Worm (Caenorhabditis elegans) whole organism, midembryonic: Measurements from ENCODE around the gene T17H7.7.

Source experiments
- T22C8.4 ChIP-seq: fragments of 200-800 bp; sonication (Bioruptor generic); IDR thresholded peaks from 2 replicates; pipeline ENCODE4 v1.3.6; 2022; ENCODE audit warnings: missing genetic modification characterization, missing compliant biosample characterization
- cog-1 ChIP-seq: sonication (generic microtip); optimal IDR thresholded peaks from 2 replicates; lab custom pipeline; 2016; ENCODE audit warnings: missing genetic modification characterization, missing compliant biosample characterization
- flt-1 ChIP-seq: fragments of 200-800 bp; sonication (Bioruptor generic); IDR thresholded peaks from 2 replicates; pipeline ENCODE4 v1.3.6; 2022; ENCODE audit warnings: missing genetic modification characterization, missing compliant biosample characterization
- klf-2 ChIP-seq: fragments of 200-800 bp; sonication (Bioruptor generic); conservative IDR thresholded peaks from 2 replicates; pipeline ENCODE4 v1.3.6; 2022; ENCODE audit warnings: missing genetic modification reagents, missing genetic modification characterization, missing compliant biosample characterization
- med-1 ChIP-seq: sonication (generic microtip); optimal IDR thresholded peaks from 2 replicates; lab custom pipeline; 2017; ENCODE audit warnings: missing genetic modification characterization, mild to moderate bottlenecking, missing compliant biosample characterization, antibody characterized with exemption, missing genetic modification reagents; ENCODE audit not compliant: insufficient read depth
- ref-1 ChIP-seq: fragments of 200-800 bp; sonication (Bioruptor generic); conservative IDR thresholded peaks from 2 replicates; pipeline ENCODE4 v1.3.6; 2022; ENCODE audit warnings: missing genetic modification reagents, missing genetic modification characterization, missing compliant biosample characterization
- tab-1 ChIP-seq: fragments of 200-800 bp; sonication (Bioruptor generic); IDR thresholded peaks from 2 replicates; pipeline ENCODE4 v1.3.6; 2022; ENCODE audit warnings: missing genetic modification characterization, missing compliant biosample characterization
- ztf-23 ChIP-seq: fragments of 200-800 bp; sonication (Bioruptor generic); IDR thresholded peaks from 2 replicates; pipeline ENCODE4 v1.3.6; 2022; ENCODE audit warnings: missing genetic modification reagents, missing genetic modification characterization, missing compliant biosample characterization
- ztf-29 ChIP-seq: fragments of 200-800 bp; sonication (Bioruptor generic); IDR thresholded peaks from 2 replicates; pipeline ENCODE4 v1.3.6; 2022; ENCODE audit warnings: missing genetic modification reagents, missing genetic modification characterization, missing compliant biosample characterization

T17H7.7 gene

ce11 chrIII:754371-754770 is 3.5 kb downstream of the T17H7.7 start:
- TF ChIP-seq tab-1 (no peak), T22C8.4 (GFP tag; lab: Robert Waterston, UW) (no peak), flt-1 (GFP tag; lab: Robert Waterston, UW) (no peak), ref-1 (GFP tag; lab: Robert Waterston, UW) (no peak)

ce11 chrIII:752326-752725 is 5.6 kb downstream of the T17H7.7 start, which contains the start of gene pat-12:
Gene pat-12 (minus strand): TSS chrIII:752426.
- no peak for TF ChIP-seq klf-2
- no peak for TF ChIP-seq cog-1 (tag; lab: Kevin White, UChicago)
- no peak for TF ChIP-seq med-1 (GFP tag; lab: Kevin White, UChicago)
- no peak for TF ChIP-seq ztf-23 (GFP tag; lab: Robert Waterston, UW)
- TF ChIP-seq flt-1 (GFP tag; lab: Robert Waterston, UW) = no peak
- TF ChIP-seq tab-1 = no peak
- TF ChIP-seq ref-1 (GFP tag; lab: Robert Waterston, UW) = no peak
- no peak for TF ChIP-seq ztf-29
- TF ChIP-seq T22C8.4 (GFP tag; lab: Robert Waterston, UW) = no peak

- TF ChIP-seq T22C8.4 (GFP tag; lab: Robert Waterston, UW) = no peak
- TF ChIP-seq ref-1 (GFP tag; lab: Robert Waterston, UW) = no peak
- no peak for TF ChIP-seq klf-2
- TF ChIP-seq med-1 (GFP tag; lab: Kevin White, UChicago) = no peak
- no peak for TF ChIP-seq ztf-23 (GFP tag; lab: Robert Waterston, UW)
- no peak for TF ChIP-seq ztf-29
- TF ChIP-seq flt-1 (GFP tag; lab: Robert Waterston, UW) = no peak
- TF ChIP-seq tab-1 = no peak
- TF ChIP-seq cog-1 (tag; lab: Kevin White, UChicago) = no peak
These were observed 7.9 kb downstream of the T17H7.7 start for ce11 chrIII:750028-750427.

DNA sequence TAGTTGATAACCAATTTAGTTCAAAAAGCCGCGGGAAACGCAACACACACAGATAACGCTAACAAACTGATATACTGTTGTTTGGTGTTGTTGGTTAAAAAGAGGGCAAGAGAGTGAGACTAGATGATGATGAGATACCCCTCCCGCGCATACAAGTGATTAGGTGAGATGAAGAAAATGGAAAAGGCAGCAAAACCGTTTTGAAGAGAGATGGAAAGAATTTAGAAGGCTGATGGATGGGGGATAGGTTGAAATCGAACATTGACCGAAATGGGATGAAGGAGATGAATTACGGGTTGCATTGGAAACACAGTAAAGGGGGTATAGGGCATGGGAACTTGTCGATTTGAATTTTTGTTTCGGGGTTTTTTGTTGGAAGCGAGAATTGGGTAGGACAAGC is 9.1 kb downstream of the T17H7.7 start:
- TF ChIP-seq med-1 (GFP tag; lab: Kevin White, UChicago) (no peak), ztf-29 (no peak), ztf-23 (GFP tag; lab: Robert Waterston, UW) (no peak), klf-2 (no peak), cog-1 (tag; lab: Kevin White, UChicago) (no peak), flt-1 (GFP tag; lab: Robert Waterston, UW) (no peak), ref-1 (GFP tag; lab: Robert Waterston, UW) (no peak), T22C8.4 (GFP tag; lab: Robert Waterston, UW) (no peak), tab-1 (no peak)

DNA sequence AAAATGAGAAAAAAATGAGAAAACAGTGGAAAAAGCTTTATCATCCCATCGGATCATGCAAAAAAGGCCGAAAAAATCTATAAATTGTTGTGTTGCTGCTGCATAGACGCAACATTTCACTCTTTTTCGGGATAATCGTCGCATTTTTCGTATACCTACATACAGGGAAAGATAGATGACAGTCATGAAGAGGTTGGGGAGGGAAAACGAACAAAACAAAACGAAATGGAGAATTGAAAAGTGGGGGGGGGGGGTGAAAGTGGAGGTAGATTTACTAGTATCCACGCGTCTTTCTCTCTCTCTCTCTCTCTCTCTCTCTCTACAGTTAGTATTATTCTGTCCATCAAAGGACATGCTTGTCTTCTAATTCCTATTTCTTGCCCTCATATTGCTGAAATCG is 13.4 kb downstream of the T17H7.7 start:
- TF ChIP-seq T22C8.4 (GFP tag; lab: Robert Waterston, UW) (no peak), ref-1 (GFP tag; lab: Robert Waterston, UW) (no peak)

ce11 chrIII:740382-740781 is 17.5 kb downstream of the T17H7.7 start, which contains the start of gene idpp-1:
Gene idpp-1 (plus strand): TSS chrIII:740682.
- TF ChIP-seq T22C8.4 (GFP tag; lab: Robert Waterston, UW) (no peak), cog-1 (tag; lab: Kevin White, UChicago) (no peak), tab-1 (no peak), med-1 (GFP tag; lab: Kevin White, UChicago) (no peak), flt-1 (GFP tag; lab: Robert Waterston, UW) (no peak), klf-2 (no peak), ztf-23 (GFP tag; lab: Robert Waterston, UW) (no peak), ztf-29 (no peak), ref-1 (GFP tag; lab: Robert Waterston, UW) (no peak)

DNA sequence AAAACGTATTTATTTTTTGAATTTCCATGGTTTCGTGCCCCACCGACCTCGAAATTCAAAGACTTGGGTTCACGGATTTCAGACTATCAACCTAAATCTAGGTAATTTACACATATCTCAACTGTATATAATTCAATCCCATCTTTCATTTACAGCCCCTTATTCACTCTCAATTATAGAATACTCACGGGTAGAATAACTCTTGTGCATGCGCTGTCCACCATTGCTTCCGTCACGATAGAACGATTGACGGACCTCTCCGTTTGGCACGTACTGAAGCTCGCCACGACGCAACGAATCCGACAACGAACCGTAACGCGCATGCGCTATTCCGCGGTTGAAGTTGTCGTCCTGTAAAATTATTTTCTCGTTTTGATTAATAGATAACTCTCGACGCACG is 29.2 kb downstream of the T17H7.7 start:
- TF ChIP-seq cog-1 (tag; lab: Kevin White, UChicago) = no peak
- TF ChIP-seq tab-1 = no peak
- TF ChIP-seq flt-1 (GFP tag; lab: Robert Waterston, UW) = no peak

ce11 chrIII:728074-728473 is 29.8 kb downstream of the T17H7.7 start:
- TF ChIP-seq ref-1 (GFP tag; lab: Robert Waterston, UW) (no peak), klf-2 (no peak), tab-1 (no peak), ztf-29 (no peak), cog-1 (tag; lab: Kevin White, UChicago) (no peak), ztf-23 (GFP tag; lab: Robert Waterston, UW) (no peak)

DNA sequence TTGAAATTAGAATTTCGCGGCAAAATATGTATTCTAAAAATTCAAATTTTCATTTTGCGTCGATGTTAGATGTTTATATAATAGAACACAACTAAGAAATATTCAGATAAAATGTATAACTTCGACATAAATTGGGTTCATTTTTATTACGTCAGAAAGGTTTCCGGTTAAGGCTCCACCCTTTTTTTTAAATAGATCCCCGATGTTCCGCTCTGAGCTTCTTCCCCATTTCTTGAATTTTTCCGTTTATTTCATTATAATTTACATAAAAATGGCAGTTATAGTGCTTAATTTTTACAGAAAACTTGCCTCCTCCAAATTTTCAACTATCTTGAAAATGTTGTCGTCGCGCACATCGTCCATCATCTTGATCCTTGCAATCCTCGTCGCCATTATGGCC is 33.1 kb downstream of the T17H7.7 start, which contains the start of gene flp-24:
flp-24 (plus strand) TSS at position 301 of the 400 bp plus-strand sequence.
- TF ChIP-seq med-1 (GFP tag; lab: Kevin White, UChicago) (no peak), flt-1 (GFP tag; lab: Robert Waterston, UW) (no peak), T22C8.4 (GFP tag; lab: Robert Waterston, UW) (no peak), ref-1 (GFP tag; lab: Robert Waterston, UW) (no peak), ztf-29 (no peak), ztf-23 (GFP tag; lab: Robert Waterston, UW) (no peak), klf-2 (no peak), cog-1 (tag; lab: Kevin White, UChicago) (no peak), tab-1 (no peak)

DNA sequence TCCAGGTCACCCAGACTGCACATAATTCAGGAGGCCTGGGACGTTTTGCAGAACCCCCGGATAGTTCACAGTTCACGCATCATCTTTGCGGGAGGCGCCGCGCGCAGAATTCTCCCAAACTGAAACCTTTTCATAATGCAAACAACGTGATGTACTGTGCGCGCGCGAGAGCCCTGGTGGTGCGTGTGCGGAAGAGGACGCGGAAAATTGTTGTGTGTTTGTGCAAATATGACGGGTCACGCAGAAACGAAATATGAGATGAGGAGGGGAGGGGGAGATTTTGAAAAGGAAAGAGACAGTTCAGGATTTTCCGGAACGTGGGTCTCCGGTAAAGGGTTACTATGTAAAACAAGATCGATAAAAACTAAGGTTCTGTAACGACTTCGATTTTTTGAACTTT is 47.8 kb downstream of the T17H7.7 start:
- TF ChIP-seq T22C8.4 (GFP tag; lab: Robert Waterston, UW) (no peak), ref-1 (GFP tag; lab: Robert Waterston, UW) (no peak), tab-1 (no peak), ztf-23 (GFP tag; lab: Robert Waterston, UW) (no peak), cog-1 (tag; lab: Kevin White, UChicago) (no peak), med-1 (GFP tag; lab: Kevin White, UChicago) (no peak), klf-2 (no peak), flt-1 (GFP tag; lab: Robert Waterston, UW) (no peak), ztf-29 (no peak)
